Worm (Caenorhabditis elegans) whole organism, young adult: ENCODE measurements around the gene cdc-48.1.

ENCODE experiments used
- B0035.1 ChIP-seq: sonication (generic microtip); optimal IDR thresholded peaks from 2 replicates; lab custom pipeline; 2016; ENCODE audit warnings: missing genetic modification characterization, mild to moderate bottlenecking, missing compliant biosample characterization, missing genotype, missing genetic modification reagents
- F52B5.7 ChIP-seq: sonication (generic microtip); optimal IDR thresholded peaks from 2 replicates; lab custom pipeline; 2016; ENCODE audit warnings: mild to moderate bottlenecking, missing genetic modification characterization, missing compliant biosample characterization
- F55B11.4 ChIP-seq: sonication (generic microtip); optimal IDR thresholded peaks from 2 replicates; lab custom pipeline; 2016; ENCODE audit warnings: missing compliant biosample characterization, missing genetic modification characterization, borderline replicate concordance; ENCODE audit not compliant: insufficient read depth
- Y67H2A.10 ChIP-seq: fragments of 200-800 bp; sonication (Bioruptor generic); conservative IDR thresholded peaks from 2 replicates; pipeline ENCODE4 v1.3.6; 2022; ENCODE audit warnings: missing genetic modification reagents, missing genetic modification characterization, missing compliant biosample characterization
- attf-6 ChIP-seq: fragments of 200-800 bp; sonication (Bioruptor generic); IDR thresholded peaks from 2 replicates; pipeline ENCODE4 v1.3.6; 2022; ENCODE audit warnings: missing genetic modification reagents, missing genetic modification characterization, missing compliant biosample characterization
- ets-4 ChIP-seq: fragments of 200-800 bp; sonication (Bioruptor generic); optimal IDR thresholded peaks from 2 replicates; lab custom pipeline; 2018; ENCODE audit warnings: mild to moderate bottlenecking, missing genetic modification characterization, missing compliant biosample characterization
- pha-4 ChIP-seq: fragments of 150-350 bp; sonication (generic microtip); optimal IDR thresholded peaks from 2 replicates; lab custom pipeline; 2014; ENCODE audit warnings: missing biosample characterization, missing genetic modification reagents, missing genetic modification characterization
- snpc-4 ChIP-seq, 5 experiments: fragments of 150-350 bp in 1 of 5; sonication (generic microtip) in 4 of 5; optimal IDR thresholded peaks; 2 replicates each; lab custom pipeline; 2014 to 2018; ENCODE audit warnings: missing genetic modification characterization in 5 of 5, missing biosample characterization in 3 of 5, antibody characterized with exemption in 2 of 5, mild to moderate bottlenecking in 2 of 5, missing compliant biosample characterization in 2 of 5, missing genotype in 2 of 5, moderate library complexity in 2 of 5, missing genetic modification reagents in 1 of 5
- tbp1 ChIP-seq: fragments of 200-800 bp; sonication (Bioruptor generic); optimal IDR thresholded peaks from 2 replicates; lab custom pipeline; 2018; ENCODE audit warnings: mild to moderate bottlenecking, missing genetic modification characterization, missing compliant biosample characterization
- unc-130 ChIP-seq: sonication (generic microtip); optimal IDR thresholded peaks from 2 replicates; lab custom pipeline; 2016; ENCODE audit warnings: missing genetic modification reagents, missing genetic modification characterization, missing compliant biosample characterization
- unc-62 ChIP-seq: fragments of 150-350 bp; optimal IDR thresholded peaks from 2 replicates; lab custom pipeline; 2014; ENCODE audit warnings: missing biosample characterization, missing genetic modification reagents, missing genetic modification characterization
- xnd-1 ChIP-seq: sonication (generic microtip); optimal IDR thresholded peaks from 2 replicates; lab custom pipeline; 2016; ENCODE audit warnings: missing genotype, missing genetic modification reagents, missing genetic modification characterization, missing compliant biosample characterization
- zfh-2 ChIP-seq: fragments of 200-800 bp; sonication (Bioruptor generic); conservative IDR thresholded peaks from 2 replicates; pipeline ENCODE4 v1.3.6; 2022; ENCODE audit warnings: missing genetic modification reagents, missing genetic modification characterization, missing compliant biosample characterization
- ztf-28 ChIP-seq: fragments of 200-800 bp; sonication (Bioruptor generic); IDR thresholded peaks from 2 replicates; pipeline ENCODE4 v1.3.6; 2022; ENCODE audit warnings: missing genetic modification reagents, missing genetic modification characterization, missing compliant biosample characterization

- no peak for TF ChIP-seq zfh-2
- peak; percentile 84 for TF ChIP-seq unc-62 (GFP tag; lab: Kevin White, UChicago)
- no peak for TF ChIP-seq F55B11.4 (tag; lab: Kevin White, UChicago)
- peak; percentile 67 for TF ChIP-seq pha-4 (tag; lab: Kevin White, UChicago)
- peak; percentile 86 for TF ChIP-seq F52B5.7 (tag; lab: Kevin White, UChicago)
- peak; percentile 82 for TF ChIP-seq Y67H2A.10 (GFP tag; lab: Robert Waterston, UW)
- TF ChIP-seq ets-4 (GFP tag; lab: Kevin White, UChicago) = no peak
- no peak for TF ChIP-seq attf-6
- TF ChIP-seq snpc-4 (GFP tag; optimal IDR thresholded peaks at IDR 0.05; lab: Kevin White, UChicago) = no peak
- peak in 2 of 4 experiments; percentile 58 to 67 for TF ChIP-seq snpc-4 (tag; optimal IDR thresholded peaks at IDR 0.05; lab: Kevin White, UChicago)
- peak; percentile 88 for TF ChIP-seq B0035.1 (tag; lab: Kevin White, UChicago)
- TF ChIP-seq tbp1 = peak; percentile 62
- TF ChIP-seq unc-130 (GFP tag; lab: Kevin White, UChicago) = no peak
- TF ChIP-seq ztf-28 (GFP tag; lab: Robert Waterston, UW) = peak; percentile 45; the same call in 1 of the 2 replicates
- TF ChIP-seq xnd-1 (tag; lab: Kevin White, UChicago) = no peak
Observed at ce11 chrII:10541923-10542486, 21.2 kb downstream of the cdc-48.1 start, which contains the start of gene pro-1.
